Worm (Caenorhabditis elegans) whole organism, early embryonic: Measurements from ENCODE around the gene dct-17.

Experiments used
- ama-1 ChIP-seq: fragments of 150-350 bp; optimal IDR thresholded peaks from 2 replicates; lab custom pipeline; 2014
- ceh-36 ChIP-seq: sonication (generic microtip); optimal IDR thresholded peaks from 2 replicates; lab custom pipeline; 2016; ENCODE audit warnings: missing genetic modification characterization, inconsistent platforms, missing compliant biosample characterization
- flt-1 ChIP-seq: fragments of 200-800 bp; sonication (Bioruptor generic); IDR thresholded peaks from 2 replicates; pipeline ENCODE4 v1.3.6; 2022; ENCODE audit warnings: missing genetic modification characterization, missing compliant biosample characterization
- sea-1 ChIP-seq: fragments of 200-800 bp; sonication (Bioruptor generic); conservative IDR thresholded peaks from 2 replicates; pipeline ENCODE4 v1.3.6; 2022; ENCODE audit warnings: missing genetic modification characterization, missing compliant biosample characterization

DNA sequence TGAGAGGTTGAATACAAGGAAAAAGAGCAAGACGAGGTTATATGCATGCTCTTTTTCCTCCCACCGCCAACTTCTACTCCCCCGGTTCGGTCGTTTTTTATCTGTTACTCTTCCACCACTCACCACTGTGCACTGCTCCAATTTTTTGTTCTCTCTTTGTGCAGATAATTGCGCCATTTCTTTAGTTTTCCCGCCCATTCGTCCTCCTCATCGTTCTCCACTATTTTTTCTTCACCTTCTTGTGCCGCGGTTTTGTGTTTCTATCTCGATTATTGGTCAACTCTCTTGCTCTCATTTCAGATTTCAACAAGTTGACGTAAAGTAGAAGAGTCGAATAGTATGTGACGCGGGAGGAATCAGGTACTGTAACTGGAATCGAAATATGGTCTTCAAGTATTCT lies 41.0 kb downstream of the dct-17 start, which contains the start of gene T01D3.1:
- TF ChIP-seq ama-1 (lab: Kevin White, UChicago), result no peak
- no peak for TF ChIP-seq flt-1 (GFP tag; lab: Robert Waterston, UW)
- TF ChIP-seq sea-1, result no peak
- no peak for TF ChIP-seq ceh-36 (tag; lab: Kevin White, UChicago)
